Fruit fly (Drosophila melanogaster): ENCODE results near the gene CG12974.

- TF ChIP-seq usp (GFP tag; optimal IDR thresholded peaks at IDR 0.05), result no peak
- peak in 1 of 2 experiments; percentile 17 for TF ChIP-seq EcR (GFP tag; optimal IDR thresholded peaks at IDR 0.05)
Observed at dm6 chr3L:21239999-21240509, 45.7 kb downstream of the CG12974 start.

Measured in whole organism.